Fruit fly (Drosophila melanogaster) whole organism, embryonic: ENCODE measurements around the gene TkR86C.

ENCODE experiments used
- CG14965 ChIP-seq: fragments of 200-800 bp; sonication (Bioruptor generic); optimal IDR thresholded peaks from 2 replicates; lab custom pipeline; 2016; ENCODE audit warnings: missing biosample characterization, missing genetic modification characterization, borderline replicate concordance
- CG17186 ChIP-seq: fragments of 200-800 bp; sonication (Bioruptor generic); optimal IDR thresholded peaks from 3 replicates; lab custom pipeline; 2017; ENCODE audit warnings: missing biosample characterization, missing genetic modification reagents, missing genetic modification characterization
- CG17802 ChIP-seq: fragments of 200-800 bp; sonication (Bioruptor generic); optimal IDR thresholded peaks from 2 replicates; lab custom pipeline; 2018; ENCODE audit warnings: missing biosample characterization, mild to moderate bottlenecking, missing genetic modification characterization, moderate library complexity
- CG3163 ChIP-seq: fragments of 200-800 bp; sonication (Bioruptor generic); optimal IDR thresholded peaks from 3 replicates; lab custom pipeline; 2016; ENCODE audit warnings: missing biosample characterization, missing genetic modification characterization
- CG4820 ChIP-seq: fragments of 200-800 bp; sonication (Bioruptor generic); optimal IDR thresholded peaks from 3 replicates; lab custom pipeline; 2016; ENCODE audit warnings: missing biosample characterization, missing genetic modification characterization
- disco-r ChIP-seq: fragments of 200-800 bp; sonication (Bioruptor generic); optimal IDR thresholded peaks from 2 replicates; lab custom pipeline; 2016; ENCODE audit warnings: missing biosample characterization, missing genetic modification characterization
- ems ChIP-seq: fragments of 200-800 bp; sonication (Bioruptor generic); optimal IDR thresholded peaks from 3 replicates; lab custom pipeline; 2016; ENCODE audit warnings: missing biosample characterization, missing genetic modification characterization
- ewg ChIP-seq: fragments of 200-800 bp; sonication (Bioruptor generic); optimal IDR thresholded peaks from 3 replicates; lab custom pipeline; 2017; ENCODE audit warnings: mild to moderate bottlenecking, missing biosample characterization, missing genetic modification reagents, missing genetic modification characterization
- exex ChIP-seq: fragments of 200-800 bp; sonication (Bioruptor generic); optimal IDR thresholded peaks from 4 replicates; lab custom pipeline; 2018; ENCODE audit warnings: missing biosample characterization, mild to moderate bottlenecking, missing genetic modification characterization, moderate library complexity
- nmo ChIP-seq: fragments of 200-800 bp; sonication (Bioruptor generic); optimal IDR thresholded peaks from 2 replicates; lab custom pipeline; 2018; ENCODE audit warnings: missing biosample characterization, mild to moderate bottlenecking, missing genetic modification characterization, moderate library complexity
- pnt ChIP-seq: fragments of 200-800 bp; sonication (Bioruptor generic); optimal IDR thresholded peaks from 3 replicates; lab custom pipeline; 2016; ENCODE audit warnings: missing biosample characterization, missing genetic modification characterization
- wek ChIP-seq: fragments of 200-800 bp; sonication (Bioruptor generic); optimal IDR thresholded peaks from 3 replicates; lab custom pipeline; 2018; ENCODE audit warnings: missing biosample characterization, mild to moderate bottlenecking, missing genetic modification characterization, moderate library complexity

DNA sequence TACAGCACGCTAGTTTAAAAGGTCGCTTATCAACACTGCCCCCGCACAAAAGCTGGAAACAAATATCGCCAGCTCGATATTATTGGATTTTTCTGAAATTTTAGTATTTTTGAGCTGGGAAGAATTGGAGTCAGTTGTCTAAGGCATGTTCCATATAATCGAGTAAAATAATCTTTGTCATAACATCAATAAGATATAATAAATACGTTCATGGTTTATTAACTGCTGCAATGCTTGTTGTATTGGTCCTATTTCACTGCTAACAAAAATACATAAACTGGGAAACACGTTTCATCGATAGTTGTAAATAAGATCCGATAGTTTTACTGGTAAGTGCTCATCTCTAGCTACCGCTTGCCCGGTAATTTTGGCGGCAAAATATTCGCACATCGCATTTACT is 37.2 kb upstream of the TkR86C start, which contains the start of the genes Art1 and Mcm5:
- TF ChIP-seq CG17802 (tag; lab: Kevin White, UChicago) (peak; percentile 43), CG14965 (GFP tag; lab: Kevin White, UChicago) (no peak), nmo (GFP tag; lab: Kevin White, UChicago) (peak; percentile 79), CG17186 (GFP tag; lab: Kevin White, UChicago) (peak; percentile 82), CG4820 (no peak), CG3163 (peak; percentile 51), pnt (no peak), ewg (GFP tag; lab: Kevin White, UChicago) (no peak), disco-r (GFP tag; lab: Kevin White, UChicago) (no peak), ems (GFP tag; lab: Kevin White, UChicago) (peak; percentile 6), wek (GFP tag; lab: Kevin White, UChicago) (no peak), exex (tag; lab: Kevin White, UChicago) (no peak)
